Fruit fly (Drosophila melanogaster) whole organism, embryonic: Measurements from ENCODE around the gene Ugt305A1.
A peak's percentile ranks its signal among the peaks of the same experiment; 100 is the strongest.

ENCODE experiments used
- Asciz ChIP-seq: fragments of 200-800 bp; sonication (Bioruptor generic); optimal IDR thresholded peaks from 2 replicates; lab custom pipeline; 2017; ENCODE audit warnings: missing biosample characterization, mild to moderate bottlenecking, missing genetic modification characterization, missing genetic modification reagents
- B-H1 ChIP-seq: fragments of 200-800 bp; sonication (Bioruptor generic); IDR thresholded peaks from 3 replicates; pipeline ENCODE4 v1.3.6; 2022; ENCODE audit warnings: missing biosample characterization, missing genetic modification characterization
- BtbVII ChIP-seq: fragments of 200-800 bp; sonication (Bioruptor generic); optimal IDR thresholded peaks from 3 replicates; lab custom pipeline; 2017; ENCODE audit warnings: missing biosample characterization, mild to moderate bottlenecking, missing genetic modification characterization
- CG1024 ChIP-seq: fragments of 200-800 bp; sonication (Bioruptor generic); IDR thresholded peaks from 2 replicates; pipeline ENCODE4 v1.3.6; 2022; ENCODE audit warnings: missing biosample characterization, missing genetic modification characterization
- CG10979 ChIP-seq: fragments of 200-800 bp; sonication (Bioruptor generic); optimal IDR thresholded peaks from 2 replicates; lab custom pipeline; 2018; ENCODE audit warnings: missing biosample characterization, mild to moderate bottlenecking, missing genetic modification characterization, moderate library complexity
- CG11093 ChIP-seq: fragments of 200-800 bp; sonication (Bioruptor generic); IDR thresholded peaks from 3 replicates; pipeline ENCODE4 v1.3.6; 2022; ENCODE audit warnings: missing biosample characterization, missing genetic modification characterization
- CG12219 ChIP-seq: fragments of 200-800 bp; sonication (Bioruptor generic); optimal IDR thresholded peaks from 3 replicates; lab custom pipeline; 2018; ENCODE audit warnings: missing biosample characterization, mild to moderate bottlenecking, missing genetic modification characterization
- CG15073 ChIP-seq: fragments of 200-800 bp; sonication (Bioruptor generic); optimal IDR thresholded peaks from 2 replicates; lab custom pipeline; 2016; ENCODE audit warnings: missing biosample characterization, missing genetic modification characterization
- CG15696 ChIP-seq: fragments of 200-800 bp; sonication (Bioruptor generic); optimal IDR thresholded peaks from 2 replicates; lab custom pipeline; 2019; ENCODE audit warnings: missing biosample characterization, mild to moderate bottlenecking, missing genetic modification characterization, moderate library complexity
- CG16863 ChIP-seq: fragments of 200-800 bp; sonication (Bioruptor generic); optimal IDR thresholded peaks from 3 replicates; lab custom pipeline; 2016; ENCODE audit warnings: missing biosample characterization, missing genetic modification characterization
- CG17359 ChIP-seq: fragments of 200-800 bp; sonication (Bioruptor generic); optimal IDR thresholded peaks from 3 replicates; lab custom pipeline; 2018; ENCODE audit warnings: missing biosample characterization, mild to moderate bottlenecking, missing genetic modification characterization, moderate library complexity
- CG17612 ChIP-seq: fragments of 200-800 bp; sonication (Bioruptor generic); IDR thresholded peaks from 2 replicates; pipeline ENCODE4 v1.3.6; 2022; ENCODE audit warnings: missing biosample characterization, missing genetic modification characterization
- CG18619 ChIP-seq: fragments of 200-800 bp; sonication (Bioruptor generic); optimal IDR thresholded peaks from 3 replicates; lab custom pipeline; 2017; ENCODE audit warnings: missing biosample characterization, mild to moderate bottlenecking, missing genetic modification characterization
- CG31441 ChIP-seq: fragments of 200-800 bp; sonication (Bioruptor generic); IDR thresholded peaks from 2 replicates; pipeline ENCODE4 v1.3.6; 2022; ENCODE audit warnings: missing biosample characterization, missing genetic modification characterization
- CG32767 ChIP-seq: fragments of 200-800 bp; sonication (Bioruptor generic); IDR thresholded peaks from 2 replicates; pipeline ENCODE4 v1.3.6; 2022; ENCODE audit warnings: missing biosample characterization, missing genetic modification characterization
- CG4282 ChIP-seq: fragments of 200-800 bp; sonication (Bioruptor generic); optimal IDR thresholded peaks from 2 replicates; lab custom pipeline; 2016; ENCODE audit warnings: missing biosample characterization, missing genetic modification characterization
- CG4707 ChIP-seq: fragments of 200-800 bp; sonication (Bioruptor generic); optimal IDR thresholded peaks from 2 replicates; lab custom pipeline; 2018; ENCODE audit warnings: missing biosample characterization, mild to moderate bottlenecking, missing genetic modification characterization, moderate library complexity
- CG7372 ChIP-seq: fragments of 200-800 bp; sonication (Bioruptor generic); IDR thresholded peaks from 2 replicates; pipeline ENCODE4 v1.3.6; 2022; ENCODE audit warnings: missing biosample characterization, missing genetic modification characterization
- CG7928 ChIP-seq: fragments of 200-800 bp; sonication (Bioruptor generic); optimal IDR thresholded peaks from 2 replicates; lab custom pipeline; 2017; ENCODE audit warnings: missing biosample characterization, mild to moderate bottlenecking, missing genetic modification characterization
- CHES-1-like ChIP-seq: fragments of 200-800 bp; sonication (Bioruptor generic); optimal IDR thresholded peaks from 2 replicates; lab custom pipeline; 2016; ENCODE audit warnings: missing biosample characterization, missing genetic modification characterization
- Deaf1 ChIP-seq: fragments of 200-800 bp; optimal IDR thresholded peaks from 3 replicates; lab custom pipeline; 2019; ENCODE audit warnings: missing biosample characterization, mild to moderate bottlenecking, missing genetic modification characterization, moderate library complexity
- Doc3 ChIP-seq: fragments of 200-800 bp; sonication (Bioruptor generic); IDR thresholded peaks from 3 replicates; pipeline ENCODE4 v1.3.6; 2022; ENCODE audit warnings: missing biosample characterization, missing genetic modification characterization; ENCODE audit not compliant: partially characterized antibody
- Fer3 ChIP-seq: fragments of 200-800 bp; sonication (Bioruptor generic); optimal IDR thresholded peaks from 2 replicates; lab custom pipeline; 2018; ENCODE audit warnings: missing biosample characterization, mild to moderate bottlenecking, missing genetic modification characterization, moderate library complexity
- HHEX ChIP-seq: fragments of 200-800 bp; sonication (Bioruptor generic); optimal IDR thresholded peaks from 3 replicates; lab custom pipeline; 2017; ENCODE audit warnings: missing biosample characterization, mild to moderate bottlenecking, missing genetic modification characterization, missing genetic modification reagents
- Meics ChIP-seq: fragments of 200-800 bp; sonication (Bioruptor generic); optimal IDR thresholded peaks from 2 replicates; lab custom pipeline; 2017; ENCODE audit warnings: missing biosample characterization, mild to moderate bottlenecking, missing genetic modification characterization
- Mrtf ChIP-seq: fragments of 200-800 bp; sonication (Bioruptor generic); IDR thresholded peaks from 3 replicates; pipeline ENCODE4 v1.3.6; 2022; ENCODE audit warnings: missing biosample characterization, missing genetic modification characterization
- NK7.1 ChIP-seq: fragments of 200-800 bp; sonication (Bioruptor generic); optimal IDR thresholded peaks from 3 replicates; lab custom pipeline; 2016; ENCODE audit warnings: missing biosample characterization, missing genetic modification characterization
- Stat92E ChIP-seq, 3 experiments: fragments of >200 bp in 2 of 3; fragments of 200-800 bp in 1 of 3; sonication (Bioruptor generic) in 1 of 3; optimal IDR thresholded peaks; 2 replicates each; lab custom pipeline; 2017 to 2019; ENCODE audit warnings: missing biosample characterization in 3 of 3, missing genetic modification characterization in 3 of 3, mild to moderate bottlenecking in 1 of 3, moderate library complexity in 1 of 3
- Xrp1 ChIP-seq: fragments of 200-800 bp; sonication (Bioruptor generic); IDR thresholded peaks from 2 replicates; pipeline ENCODE4 v1.3.6; 2022; ENCODE audit warnings: missing biosample characterization, missing genetic modification characterization
- ab ChIP-seq: fragments of 200-800 bp; sonication (Bioruptor generic); optimal IDR thresholded peaks from 2 replicates; lab custom pipeline; 2016; ENCODE audit warnings: missing biosample characterization, missing genetic modification characterization
- amos ChIP-seq: fragments of 200-800 bp; sonication (Bioruptor generic); IDR thresholded peaks from 2 replicates; pipeline ENCODE4 v1.3.6; 2022; ENCODE audit warnings: missing biosample characterization, missing genetic modification characterization; ENCODE audit not compliant: partially characterized antibody
- bigmax ChIP-seq: fragments of 200-800 bp; sonication (Bioruptor generic); optimal IDR thresholded peaks from 2 replicates; lab custom pipeline; 2018; ENCODE audit warnings: missing biosample characterization, mild to moderate bottlenecking, missing genetic modification characterization
- cwo ChIP-seq: fragments of 200-800 bp; sonication (Bioruptor generic); optimal IDR thresholded peaks from 3 replicates; lab custom pipeline; 2017; ENCODE audit warnings: missing biosample characterization, missing genetic modification characterization, mild to moderate bottlenecking, moderate library complexity, missing genetic modification reagents
- da ChIP-seq: fragments of 200-800 bp; sonication (Bioruptor generic); optimal IDR thresholded peaks from 2 replicates; lab custom pipeline; 2016; ENCODE audit warnings: missing biosample characterization, missing genetic modification characterization
- emc ChIP-seq: fragments of 200-800 bp; sonication (Bioruptor generic); optimal IDR thresholded peaks from 2 replicates; lab custom pipeline; 2016; ENCODE audit warnings: missing biosample characterization, missing genetic modification characterization
- fd3F ChIP-seq: fragments of 200-800 bp; sonication (Bioruptor generic); optimal IDR thresholded peaks from 2 replicates; lab custom pipeline; 2018; ENCODE audit warnings: missing biosample characterization, mild to moderate bottlenecking, missing genetic modification characterization, moderate library complexity
- fd64A ChIP-seq: fragments of 200-800 bp; sonication (Bioruptor generic); optimal IDR thresholded peaks from 3 replicates; lab custom pipeline; 2018; ENCODE audit warnings: missing biosample characterization, mild to moderate bottlenecking, missing genetic modification characterization
- gcm2 ChIP-seq: fragments of 200-800 bp; sonication (Bioruptor generic); optimal IDR thresholded peaks from 2 replicates; lab custom pipeline; 2016; ENCODE audit warnings: missing biosample characterization, missing genetic modification characterization
- gsb ChIP-seq: fragments of 200-800 bp; sonication (Bioruptor generic); IDR thresholded peaks from 2 replicates; pipeline ENCODE4 v1.3.6; 2022; ENCODE audit warnings: missing biosample characterization, missing genetic modification characterization
- ham ChIP-seq: fragments of 200-800 bp; sonication (Bioruptor generic); IDR thresholded peaks from 2 replicates; pipeline ENCODE4 v1.3.6; 2022; ENCODE audit warnings: missing biosample characterization, missing genetic modification characterization
- ind ChIP-seq: fragments of 200-800 bp; sonication (Bioruptor generic); optimal IDR thresholded peaks from 3 replicates; lab custom pipeline; 2016; ENCODE audit warnings: missing biosample characterization, missing genetic modification characterization
- lmd ChIP-seq: fragments of 200-800 bp; sonication (Bioruptor generic); IDR thresholded peaks from 2 replicates; pipeline ENCODE4 v1.3.6; 2022; ENCODE audit warnings: missing biosample characterization, missing genetic modification characterization
- nau ChIP-seq: fragments of 200-800 bp; sonication (Bioruptor generic); optimal IDR thresholded peaks from 3 replicates; lab custom pipeline; 2017; ENCODE audit warnings: missing biosample characterization, mild to moderate bottlenecking, missing genetic modification characterization, missing genetic modification reagents
- nerfin-2 ChIP-seq: fragments of 200-800 bp; sonication (Bioruptor generic); IDR thresholded peaks from 2 replicates; pipeline ENCODE4 v1.3.6; 2022; ENCODE audit warnings: missing biosample characterization, missing genetic modification characterization; ENCODE audit not compliant: partially characterized antibody
- prd ChIP-seq, 3 experiments: fragments of >200 bp in 2 of 3; fragments of 200-800 bp in 1 of 3; sonication (Bioruptor generic) in 1 of 3; optimal IDR thresholded peaks in 2 of 3; IDR thresholded peaks in 1 of 3; 2 replicates in 2 of 3; 3 replicates in 1 of 3; pipeline versions ENCODE4 v1.3.6 to Lab custom; 2017 to 2022; ENCODE audit warnings: missing biosample characterization in 1 of 3, missing genetic modification characterization in 1 of 3
- pros ChIP-seq: fragments of 200-800 bp; sonication (Bioruptor generic); optimal IDR thresholded peaks from 3 replicates; lab custom pipeline; 2019; ENCODE audit warnings: missing biosample characterization, mild to moderate bottlenecking, missing genetic modification characterization, moderate library complexity
- slbo ChIP-seq: fragments of 200-800 bp; sonication (Bioruptor generic); IDR thresholded peaks from 2 replicates; pipeline ENCODE4 v1.3.6; 2022; ENCODE audit warnings: missing biosample characterization, missing genetic modification characterization
- zen2 ChIP-seq: fragments of 200-800 bp; sonication (Bioruptor generic); IDR thresholded peaks from 3 replicates; pipeline ENCODE4 v1.3.6; 2022; ENCODE audit warnings: missing biosample characterization, missing genetic modification characterization; ENCODE audit not compliant: partially characterized antibody
- zf30C ChIP-seq: fragments of 200-800 bp; sonication (Bioruptor generic); optimal IDR thresholded peaks from 3 replicates; lab custom pipeline; 2018; ENCODE audit warnings: missing biosample characterization, mild to moderate bottlenecking, missing genetic modification characterization

Gene Ugt305A1

DNA sequence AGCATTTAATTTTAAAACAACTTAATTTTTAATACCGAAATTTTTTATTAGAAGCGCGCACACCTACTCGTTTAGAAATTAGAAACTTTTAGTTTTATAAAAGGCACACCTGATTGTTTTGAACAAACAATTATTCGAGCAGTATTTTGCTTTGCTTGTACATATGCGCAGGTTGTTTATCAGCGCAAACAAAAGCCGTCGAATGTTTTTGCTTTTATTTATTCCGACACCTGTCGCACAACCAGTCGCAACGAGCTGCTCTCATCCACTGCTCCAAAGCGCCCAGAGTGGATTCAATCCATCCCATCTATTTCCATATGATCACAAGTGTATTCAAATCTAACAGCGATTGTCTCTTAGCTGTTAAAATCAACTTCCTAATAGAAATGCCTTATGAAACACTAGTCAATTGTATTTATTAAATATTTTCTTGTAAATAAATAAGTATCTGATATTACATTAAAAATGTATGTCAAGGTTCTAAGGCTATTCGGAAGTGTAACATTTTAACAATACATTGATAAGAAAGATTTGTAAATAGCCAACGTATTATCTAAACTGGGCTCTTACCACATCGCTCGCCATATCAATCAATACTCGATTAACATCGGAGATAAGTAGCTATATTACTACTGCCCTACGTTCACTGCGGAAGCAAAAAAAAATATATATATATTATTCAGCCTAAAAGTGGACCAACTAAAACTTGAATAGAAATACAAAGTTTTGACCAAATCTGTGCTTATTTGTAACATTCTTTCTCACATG lies 33.6 kb upstream of the Ugt305A1 start, which contains the start of gene CG11594 (continued):
- no peak; the same call in 1 of the 2 replicates for TF ChIP-seq CG7372 (GFP tag; lab: Robert Waterston, UW)
- peak; percentile 3 for TF ChIP-seq cwo
- no peak for TF ChIP-seq ab
- TF ChIP-seq CG10979, result no peak
- TF ChIP-seq Mrtf (GFP tag; lab: Robert Waterston, UW), result no peak
- TF ChIP-seq CG17612 (GFP tag; lab: Robert Waterston, UW), result no peak
- peak; percentile 27 for TF ChIP-seq Fer3 (tag; lab: Kevin White, UChicago)
- TF ChIP-seq bigmax, result no peak
- TF ChIP-seq B-H1 (GFP tag; lab: Robert Waterston, UW), result no peak
- TF ChIP-seq Meics (GFP tag; lab: Kevin White, UChicago), result peak; percentile 50
- no peak for TF ChIP-seq slbo (GFP tag; lab: Robert Waterston, UW)
- no peak for TF ChIP-seq pros (GFP tag; lab: Kevin White, UChicago)
- peak; percentile 56 for TF ChIP-seq HHEX
- TF ChIP-seq gsb (GFP tag; lab: Robert Waterston, UW), result peak; percentile 41; the same call in 1 of the 2 replicates
- TF ChIP-seq gcm2, result no peak
- TF ChIP-seq emc, result no peak
- TF ChIP-seq CG15073, result no peak
- no peak for TF ChIP-seq CG17359 (tag; lab: Kevin White, UChicago)
- TF ChIP-seq BtbVII (GFP tag; lab: Kevin White, UChicago), result peak; percentile 68
- TF ChIP-seq Stat92E (GFP tag; optimal IDR thresholded peaks at IDR 0.05; lab: Kevin White, UChicago), result no peak
- TF ChIP-seq CG18619 (GFP tag; lab: Kevin White, UChicago), result peak; percentile 37
- peak; percentile 39 for TF ChIP-seq fd3F (GFP tag; lab: Kevin White, UChicago)
- TF ChIP-seq Xrp1, result no peak
- no peak for TF ChIP-seq lmd (GFP tag; lab: Robert Waterston, UW)
- TF ChIP-seq ham (GFP tag; lab: Robert Waterston, UW), result no peak
- TF ChIP-seq CG1024 (GFP tag; lab: Robert Waterston, UW), result no peak
- no peak for TF ChIP-seq CG11093
- no peak for TF ChIP-seq Deaf1
- TF ChIP-seq CG4282 (GFP tag; lab: Kevin White, UChicago), result no peak
- no peak for TF ChIP-seq prd (optimal IDR thresholded peaks at IDR 0.05; lab: Kevin White, UChicago)
- TF ChIP-seq prd (GFP tag; IDR thresholded peaks at IDR 0.05; lab: Robert Waterston, UW), result no peak
- no peak for TF ChIP-seq NK7.1
- TF ChIP-seq zen2, result no peak
- no peak for TF ChIP-seq da (GFP tag; lab: Kevin White, UChicago)
- TF ChIP-seq amos, result peak; percentile 4; the same call in 1 of the 2 replicates
- TF ChIP-seq CG12219 (GFP tag; lab: Kevin White, UChicago), result no peak
- no peak for TF ChIP-seq CG32767 (GFP tag; lab: Robert Waterston, UW)
- no peak for TF ChIP-seq ind (GFP tag; lab: Kevin White, UChicago)
- no peak for TF ChIP-seq CG7928 (GFP tag; lab: Kevin White, UChicago)
- TF ChIP-seq CG31441, result no peak
- TF ChIP-seq nau (GFP tag; lab: Kevin White, UChicago), result no peak
- no peak for TF ChIP-seq Asciz (GFP tag; lab: Kevin White, UChicago)
- TF ChIP-seq CHES-1-like (GFP tag; lab: Kevin White, UChicago), result no peak
- no peak for TF ChIP-seq CG16863 (GFP tag; lab: Kevin White, UChicago)
- no peak for TF ChIP-seq zf30C (GFP tag; lab: Kevin White, UChicago)
- TF ChIP-seq fd64A, result no peak
- TF ChIP-seq nerfin-2 (GFP tag; lab: Robert Waterston, UW), result no peak
- TF ChIP-seq CG4707, result no peak
- no peak for TF ChIP-seq Doc3 (GFP tag; lab: Robert Waterston, UW)
- TF ChIP-seq CG15696 (tag; lab: Kevin White, UChicago), result no peak
